Fruit fly (Drosophila melanogaster) whole organism, embryonic: ENCODE data around the gene kud.
A peak's percentile ranks its signal among the peaks of the same experiment; 100 is the strongest.

Experiments used
- ATbp ChIP-seq: fragments of 200-800 bp; sonication (Bioruptor generic); optimal IDR thresholded peaks from 2 replicates; lab custom pipeline; 2017; ENCODE audit warnings: missing biosample characterization, mild to moderate bottlenecking, missing genetic modification characterization, missing genetic modification reagents
- CG10267 ChIP-seq: fragments of 200-800 bp; sonication (Bioruptor generic); optimal IDR thresholded peaks from 2 replicates; lab custom pipeline; 2018; ENCODE audit warnings: missing biosample characterization, mild to moderate bottlenecking, missing genetic modification characterization, moderate library complexity
- CG10565 ChIP-seq: fragments of 200-800 bp; sonication (Bioruptor generic); optimal IDR thresholded peaks from 3 replicates; lab custom pipeline; 2016; ENCODE audit warnings: missing biosample characterization, mild to moderate bottlenecking, missing genetic modification characterization
- CG10959 ChIP-seq: fragments of 200-800 bp; sonication (Bioruptor generic); IDR thresholded peaks from 2 replicates; pipeline ENCODE4 v1.3.6; 2022; ENCODE audit warnings: missing biosample characterization, missing genetic modification characterization
- CG11085 ChIP-seq: fragments of 200-800 bp; sonication (Bioruptor generic); IDR thresholded peaks from 2 replicates; pipeline ENCODE4 v1.3.6; 2022; ENCODE audit warnings: missing biosample characterization, missing genetic modification characterization
- CG11723 ChIP-seq: fragments of 200-800 bp; sonication (Bioruptor generic); optimal IDR thresholded peaks from 2 replicates; lab custom pipeline; 2017; ENCODE audit warnings: missing biosample characterization, mild to moderate bottlenecking, missing genetic modification characterization
- CG12104 ChIP-seq: fragments of 200-800 bp; sonication (Bioruptor generic); optimal IDR thresholded peaks from 3 replicates; lab custom pipeline; 2016; ENCODE audit warnings: missing biosample characterization, missing genetic modification characterization
- CG12219 ChIP-seq: fragments of 200-800 bp; sonication (Bioruptor generic); optimal IDR thresholded peaks from 3 replicates; lab custom pipeline; 2018; ENCODE audit warnings: missing biosample characterization, mild to moderate bottlenecking, missing genetic modification characterization
- CG12236 ChIP-seq: fragments of 200-800 bp; sonication (Bioruptor generic); optimal IDR thresholded peaks from 2 replicates; lab custom pipeline; 2016; ENCODE audit warnings: missing biosample characterization, missing genetic modification characterization
- CG12769 ChIP-seq: fragments of 200-800 bp; sonication (Bioruptor generic); optimal IDR thresholded peaks from 2 replicates; lab custom pipeline; 2019; ENCODE audit warnings: missing biosample characterization, mild to moderate bottlenecking, missing genetic modification characterization, moderate library complexity
- CG14014 ChIP-seq: fragments of 200-800 bp; sonication (Bioruptor generic); IDR thresholded peaks from 2 replicates; pipeline ENCODE4 v1.3.6; 2022; ENCODE audit warnings: missing biosample characterization, missing genetic modification characterization
- CG15601 ChIP-seq: fragments of 200-800 bp; sonication (Bioruptor generic); optimal IDR thresholded peaks from 3 replicates; lab custom pipeline; 2019; ENCODE audit warnings: missing biosample characterization, mild to moderate bottlenecking, missing genetic modification characterization, moderate library complexity
- CG17385 ChIP-seq: fragments of 200-800 bp; sonication (Bioruptor generic); optimal IDR thresholded peaks from 3 replicates; lab custom pipeline; 2018; ENCODE audit warnings: missing biosample characterization, mild to moderate bottlenecking, missing genetic modification characterization
- CG2712 ChIP-seq: fragments of 200-800 bp; optimal IDR thresholded peaks from 3 replicates; lab custom pipeline; 2019; ENCODE audit warnings: missing biosample characterization, mild to moderate bottlenecking, missing genetic modification characterization, moderate library complexity
- CG32772 ChIP-seq: fragments of 200-800 bp; sonication (Bioruptor generic); IDR thresholded peaks from 2 replicates; pipeline ENCODE4 v1.3.6; 2022; ENCODE audit warnings: missing biosample characterization, missing genetic modification characterization
- CG33213 ChIP-seq: fragments of 200-800 bp; sonication (Bioruptor generic); optimal IDR thresholded peaks from 3 replicates; lab custom pipeline; 2016; ENCODE audit warnings: missing biosample characterization, missing genetic modification characterization
- CG33557 ChIP-seq: fragments of 200-800 bp; sonication (Bioruptor generic); optimal IDR thresholded peaks from 2 replicates; lab custom pipeline; 2019; ENCODE audit warnings: missing biosample characterization, mild to moderate bottlenecking, missing genetic modification characterization, moderate library complexity
- CG4328 ChIP-seq: fragments of 200-800 bp; sonication (Bioruptor generic); optimal IDR thresholded peaks from 3 replicates; lab custom pipeline; 2017; ENCODE audit warnings: missing biosample characterization, missing genetic modification reagents, missing genetic modification characterization
- CG6765 ChIP-seq: fragments of 200-800 bp; sonication (Bioruptor generic); optimal IDR thresholded peaks from 3 replicates; lab custom pipeline; 2017; ENCODE audit warnings: missing biosample characterization, mild to moderate bottlenecking, missing genetic modification characterization
- CG7556 ChIP-seq: fragments of 200-800 bp; sonication (Bioruptor generic); optimal IDR thresholded peaks from 2 replicates; lab custom pipeline; 2017; ENCODE audit warnings: missing biosample characterization, mild to moderate bottlenecking, missing genetic modification characterization
- CG8290 ChIP-seq, 3 experiments: fragments of 200-800 bp; sonication (Bioruptor generic); optimal IDR thresholded peaks; 2 replicates each; lab custom pipeline; 2016 to 2019; ENCODE audit warnings: missing biosample characterization in 3 of 3, missing genetic modification characterization in 3 of 3, mild to moderate bottlenecking in 2 of 3, moderate library complexity in 1 of 3
- CG8478 ChIP-seq: fragments of >200 bp; optimal IDR thresholded peaks from 2 replicates; lab custom pipeline; 2018
- CG8944 ChIP-seq: fragments of 200-800 bp; sonication (Bioruptor generic); optimal IDR thresholded peaks from 3 replicates; lab custom pipeline; 2016; ENCODE audit warnings: missing biosample characterization, missing genetic modification characterization
- CG9876 ChIP-seq: fragments of 200-800 bp; sonication (Bioruptor generic); optimal IDR thresholded peaks from 2 replicates; lab custom pipeline; 2016; ENCODE audit warnings: missing biosample characterization, missing genetic modification characterization
- CG9932 ChIP-seq: fragments of 200-800 bp; sonication (Bioruptor generic); IDR thresholded peaks from 2 replicates; pipeline ENCODE4 v1.3.6; 2022; ENCODE audit warnings: missing biosample characterization, missing genetic modification characterization
- Dref ChIP-seq: fragments of 200-800 bp; sonication (Bioruptor generic); IDR thresholded peaks from 2 replicates; pipeline ENCODE4 v1.3.6; 2022; ENCODE audit warnings: missing biosample characterization, missing genetic modification characterization
- Fer2 ChIP-seq: fragments of 200-800 bp; sonication (Bioruptor generic); optimal IDR thresholded peaks from 2 replicates; lab custom pipeline; 2018; ENCODE audit warnings: missing biosample characterization, mild to moderate bottlenecking, missing genetic modification characterization, moderate library complexity
- Six4 ChIP-seq: fragments of 200-800 bp; sonication (Bioruptor generic); optimal IDR thresholded peaks from 2 replicates; lab custom pipeline; 2016; ENCODE audit warnings: missing biosample characterization, missing genetic modification characterization
- Tbp ChIP-seq: fragments of >200 bp; optimal IDR thresholded peaks from 2 replicates; lab custom pipeline; 2018; ENCODE audit warnings: missing biosample characterization, missing genetic modification characterization
- Usf ChIP-seq: fragments of 200-800 bp; sonication (Bioruptor generic); optimal IDR thresholded peaks from 2 replicates; lab custom pipeline; 2017; ENCODE audit warnings: missing genotype, missing biosample characterization, missing genetic modification characterization
- Xbp1 ChIP-seq: fragments of 200-800 bp; sonication (Bioruptor generic); optimal IDR thresholded peaks from 3 replicates; lab custom pipeline; 2016; ENCODE audit warnings: missing biosample characterization, mild to moderate bottlenecking, missing genetic modification characterization
- ase ChIP-seq: fragments of 200-800 bp; sonication (Bioruptor generic); IDR thresholded peaks from 3 replicates; pipeline ENCODE4 v1.3.6; 2022; ENCODE audit warnings: missing biosample characterization, missing genetic modification characterization
- bsh ChIP-seq, 2 experiments: fragments of 200-800 bp; sonication (Bioruptor generic); optimal IDR thresholded peaks; 2 replicates each; lab custom pipeline; 2017 to 2018; ENCODE audit warnings: mild to moderate bottlenecking in 2 of 2, missing biosample characterization in 2 of 2, missing genetic modification characterization in 2 of 2, moderate library complexity in 1 of 2
- caup ChIP-seq: fragments of 200-800 bp; sonication (Bioruptor generic); optimal IDR thresholded peaks from 3 replicates; lab custom pipeline; 2017; ENCODE audit warnings: missing biosample characterization, mild to moderate bottlenecking, missing genetic modification characterization, moderate library complexity; ENCODE audit not compliant: severe bottlenecking
- chn ChIP-seq: fragments of 200-800 bp; sonication (Bioruptor generic); optimal IDR thresholded peaks from 2 replicates; lab custom pipeline; 2016; ENCODE audit warnings: missing biosample characterization, missing genetic modification characterization
- cwo ChIP-seq: fragments of 200-800 bp; sonication (Bioruptor generic); optimal IDR thresholded peaks from 3 replicates; lab custom pipeline; 2017; ENCODE audit warnings: missing biosample characterization, missing genetic modification characterization, mild to moderate bottlenecking, moderate library complexity, missing genetic modification reagents
- dan ChIP-seq: fragments of 200-800 bp; sonication (Bioruptor generic); IDR thresholded peaks from 2 replicates; pipeline ENCODE4 v1.3.6; 2022; ENCODE audit warnings: missing biosample characterization, missing genetic modification characterization
- gsb ChIP-seq: fragments of 200-800 bp; sonication (Bioruptor generic); IDR thresholded peaks from 2 replicates; pipeline ENCODE4 v1.3.6; 2022; ENCODE audit warnings: missing biosample characterization, missing genetic modification characterization
- nau ChIP-seq: fragments of 200-800 bp; sonication (Bioruptor generic); optimal IDR thresholded peaks from 3 replicates; lab custom pipeline; 2017; ENCODE audit warnings: missing biosample characterization, mild to moderate bottlenecking, missing genetic modification characterization, missing genetic modification reagents
- pb ChIP-seq: fragments of 200-800 bp; sonication (Bioruptor generic); optimal IDR thresholded peaks from 3 replicates; lab custom pipeline; 2016; ENCODE audit warnings: missing biosample characterization, missing genetic modification characterization
- pita ChIP-seq: fragments of 200-800 bp; sonication (Bioruptor generic); optimal IDR thresholded peaks from 2 replicates; lab custom pipeline; 2017; ENCODE audit warnings: missing biosample characterization, mild to moderate bottlenecking, missing genetic modification characterization
- prd ChIP-seq, 3 experiments: fragments of >200 bp in 2 of 3; fragments of 200-800 bp in 1 of 3; sonication (Bioruptor generic) in 1 of 3; optimal IDR thresholded peaks in 2 of 3; IDR thresholded peaks in 1 of 3; 2 replicates in 2 of 3; 3 replicates in 1 of 3; pipeline versions ENCODE4 v1.3.6 to Lab custom; 2017 to 2022; ENCODE audit warnings: missing biosample characterization in 1 of 3, missing genetic modification characterization in 1 of 3
- pum ChIP-seq: fragments of 200-800 bp; sonication (Bioruptor generic); optimal IDR thresholded peaks from 2 replicates; lab custom pipeline; 2016; ENCODE audit warnings: missing biosample characterization, missing genetic modification characterization
- repo ChIP-seq: fragments of 200-800 bp; sonication (Bioruptor generic); optimal IDR thresholded peaks from 2 replicates; lab custom pipeline; 2016; ENCODE audit warnings: missing biosample characterization, missing genetic modification characterization
- slp2 ChIP-seq: fragments of 200-800 bp; sonication (Bioruptor generic); optimal IDR thresholded peaks from 2 replicates; lab custom pipeline; 2016; ENCODE audit warnings: missing biosample characterization, missing genetic modification characterization
- sug ChIP-seq: fragments of 200-800 bp; optimal IDR thresholded peaks from 2 replicates; lab custom pipeline; 2019; ENCODE audit warnings: missing biosample characterization, mild to moderate bottlenecking, missing genetic modification characterization, moderate library complexity
- tll ChIP-seq, 2 experiments: fragments of 200-800 bp in 1 of 2; fragments of >200 bp in 1 of 2; sonication (Bioruptor generic) in 1 of 2; optimal IDR thresholded peaks; 2 replicates each; lab custom pipeline; 2017 to 2019; ENCODE audit warnings: missing biosample characterization in 2 of 2, missing genetic modification characterization in 2 of 2, mild to moderate bottlenecking in 1 of 2, moderate library complexity in 1 of 2
- twi ChIP-seq: fragments of 200-800 bp; optimal IDR thresholded peaks from 2 replicates; lab custom pipeline; 2019; ENCODE audit warnings: missing biosample characterization, mild to moderate bottlenecking, missing genetic modification characterization, moderate library complexity
- wor ChIP-seq: fragments of 200-800 bp; sonication (Bioruptor generic); IDR thresholded peaks from 2 replicates; pipeline ENCODE4 v1.3.6; 2022; ENCODE audit warnings: missing biosample characterization, missing genetic modification characterization

kud gene

DNA sequence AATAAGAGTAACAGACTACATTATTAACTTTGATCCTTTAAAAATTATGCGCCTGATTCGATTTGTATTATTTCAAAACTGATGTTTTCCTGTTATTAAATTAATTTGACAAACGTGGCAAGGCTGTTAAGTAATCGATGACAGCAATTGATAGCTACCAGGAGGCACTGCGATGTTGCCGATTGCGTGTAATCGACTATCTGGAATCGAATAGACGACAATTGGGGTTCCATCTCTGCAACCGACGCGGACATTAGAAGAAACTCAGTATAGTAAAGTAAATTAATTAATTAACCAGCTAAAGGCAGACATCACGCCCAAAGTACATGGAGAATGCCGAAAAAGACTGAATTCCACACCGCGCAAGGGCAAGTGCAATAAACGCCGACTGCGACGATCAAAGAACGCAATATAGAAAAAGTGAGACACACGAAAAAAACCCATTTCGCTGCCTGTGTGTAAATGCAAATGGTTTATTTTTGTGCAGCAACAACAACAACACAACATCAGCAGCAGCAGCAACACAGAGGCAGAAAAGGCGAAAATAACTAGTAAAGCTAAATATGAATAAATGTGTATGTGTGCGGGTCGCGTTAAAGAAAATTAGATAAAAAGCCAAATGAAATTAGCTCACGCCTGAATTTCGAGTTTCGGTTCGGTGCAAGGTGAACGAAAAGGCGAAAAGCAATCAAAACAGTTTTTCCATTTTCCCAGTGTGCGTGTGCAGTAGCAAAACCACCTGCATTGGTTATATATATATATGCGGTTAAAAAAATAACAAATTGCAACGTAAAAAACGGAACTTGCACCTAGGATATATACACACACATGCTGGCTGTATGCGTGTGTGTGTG is 9.0 kb upstream of the kud start, which contains the start of gene sina (continued):
- TF ChIP-seq Six4 (no peak), CG8290 (GFP tag; optimal IDR thresholded peaks at IDR 0.05; lab: Kevin White, UChicago) (peak; percentile 61), CG8290 (tag; optimal IDR thresholded peaks at IDR 0.05; lab: Kevin White, UChicago) (no peak), sug (peak; percentile 34), pum (GFP tag; lab: Kevin White, UChicago) (no peak), cwo (GFP tag; lab: Kevin White, UChicago) (no peak), CG33213 (peak; percentile 61), Tbp (GFP tag; lab: Kevin White, UChicago) (no peak), CG33557 (no peak), CG10565 (GFP tag; lab: Kevin White, UChicago) (no peak), Xbp1 (GFP tag; lab: Kevin White, UChicago) (peak; percentile 28), CG12219 (no peak), CG9876 (no peak), CG2712 (tag; lab: Kevin White, UChicago) (peak; percentile 57), CG6765 (GFP tag; lab: Kevin White, UChicago) (peak; percentile 38), prd (optimal IDR thresholded peaks at IDR 0.05; lab: Kevin White, UChicago) (no peak), prd (GFP tag; IDR thresholded peaks at IDR 0.05; lab: Robert Waterston, UW) (no peak), CG32772 (GFP tag; lab: Robert Waterston, UW) (no peak), CG12769 (tag; lab: Kevin White, UChicago) (no peak), tll (GFP tag; optimal IDR thresholded peaks at IDR 0.05; lab: Kevin White, UChicago) (no peak), Usf (GFP tag; lab: Kevin White, UChicago) (no peak), CG12236 (no peak), CG12104 (no peak), pb (GFP tag; lab: Kevin White, UChicago) (no peak), CG8478 (lab: Kevin White, UChicago) (no peak), ATbp (no peak), CG11085 (GFP tag; lab: Robert Waterston, UW) (no peak), CG9932 (GFP tag; lab: Robert Waterston, UW) (no peak), CG15601 (peak; percentile 22), wor (no peak), chn (no peak), ase (GFP tag; lab: Robert Waterston, UW) (no peak), bsh (GFP tag; optimal IDR thresholded peaks at IDR 0.05; lab: Kevin White, UChicago) (no peak), pita (GFP tag; lab: Kevin White, UChicago) (no peak), CG11723 (GFP tag; lab: Kevin White, UChicago) (no peak), gsb (GFP tag; lab: Robert Waterston, UW) (no peak), twi (tag; lab: Kevin White, UChicago) (no peak), CG10267 (tag; lab: Kevin White, UChicago) (peak; percentile 68), CG14014 (GFP tag; lab: Robert Waterston, UW) (no peak), CG10959 (no peak), nau (GFP tag; lab: Kevin White, UChicago) (no peak), caup (no peak), CG7556 (no peak), CG8944 (GFP tag; lab: Kevin White, UChicago) (no peak), CG17385 (no peak), repo (no peak), slp2 (GFP tag; lab: Kevin White, UChicago) (no peak), Fer2 (tag; lab: Kevin White, UChicago) (no peak), dan (GFP tag; lab: Robert Waterston, UW) (no peak), Dref (GFP tag; lab: Robert Waterston, UW) (peak; percentile 98), CG4328 (GFP tag; lab: Kevin White, UChicago) (no peak)
